Fruit fly (Drosophila melanogaster) ovary, adult (tissue): ENCODE results near the gene mRpL37.

Experiments used
- CG17801 ChIP-seq: fragments of 200-800 bp; optimal IDR thresholded peaks from 2 replicates; lab custom pipeline; 2019; ENCODE audit warnings: missing biosample characterization, mild to moderate bottlenecking, missing genetic modification characterization, moderate library complexity; ENCODE audit not compliant: partially characterized antibody

mRpL37 gene

dm6 chr3R:10784058-10784499, at the start of gene mRpL37, which contains the start of gene Rbp1:
TSS of gene mRpL37 (minus strand) at chr3R:10784092.
TSS of gene Rbp1 (plus strand) at chr3R:10784383.
- TF ChIP-seq CG17801 = peak; percentile 73

- TF ChIP-seq CG17801 = no peak
Measured at dm6 chr3R:10832526-10833165, 48.8 kb upstream of the mRpL37 start.

DNA sequence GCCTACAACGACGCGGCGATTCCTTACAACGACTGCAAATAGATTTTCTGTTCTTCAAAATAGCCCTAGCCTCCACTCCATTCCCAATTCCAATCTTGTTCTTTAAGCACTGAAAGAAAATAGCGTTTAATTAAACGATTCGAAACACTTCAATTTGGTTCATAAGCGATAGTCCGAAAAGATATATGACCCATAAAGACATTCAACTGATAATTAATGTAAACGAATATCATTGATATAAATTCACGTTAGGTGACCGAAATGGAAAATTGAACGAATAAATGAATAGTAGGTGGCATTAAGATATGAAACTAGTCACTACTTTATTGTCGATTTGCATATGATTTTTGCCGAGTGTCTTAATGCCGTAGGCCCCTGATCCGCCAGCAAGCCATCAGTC, 45.9 kb upstream of the mRpL37 start:
- no peak for TF ChIP-seq CG17801

dm6 chr3R:10828688-10829087, 44.8 kb upstream of the mRpL37 start:
- no peak for TF ChIP-seq CG17801

DNA sequence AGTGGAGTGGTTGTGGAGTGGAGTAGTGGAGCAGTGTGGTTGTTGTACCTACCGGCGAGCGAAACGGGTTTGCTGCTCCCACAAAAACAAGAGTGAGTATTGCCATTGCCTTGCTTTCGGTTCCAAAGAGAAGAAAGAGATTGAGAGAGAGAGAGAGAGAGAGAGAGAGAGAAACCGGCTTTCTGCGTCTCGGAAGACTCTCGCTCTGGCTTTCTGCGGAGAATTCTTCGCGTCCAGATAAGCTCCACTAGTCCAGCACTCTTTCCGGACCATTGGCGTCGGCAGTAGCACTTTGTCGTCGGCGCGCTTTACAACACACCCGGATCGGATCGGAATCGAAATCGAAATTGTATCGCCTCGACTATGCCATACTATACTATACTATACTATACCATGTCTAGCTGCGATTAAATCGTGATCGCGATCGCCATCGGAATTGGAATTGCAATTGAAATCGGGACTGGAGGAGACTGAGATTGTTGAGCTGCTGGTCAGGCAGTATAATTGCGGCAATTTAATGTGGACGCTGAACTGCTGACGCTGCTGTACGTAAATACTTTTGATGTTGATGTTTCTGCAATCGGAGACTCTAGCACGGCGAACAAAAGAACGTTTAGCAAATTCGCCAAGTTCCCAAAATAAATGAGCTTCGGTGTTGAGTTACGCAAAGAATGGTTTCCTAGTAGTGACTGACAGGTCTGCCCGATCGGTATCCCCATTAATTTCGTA, 43.1 kb upstream of the mRpL37 start, which contains the start of gene Cad86C:
Cad86C (plus strand) TSS at position 284 of the 729 bp plus-strand sequence.
- TF ChIP-seq CG17801 = peak; percentile 34

DNA sequence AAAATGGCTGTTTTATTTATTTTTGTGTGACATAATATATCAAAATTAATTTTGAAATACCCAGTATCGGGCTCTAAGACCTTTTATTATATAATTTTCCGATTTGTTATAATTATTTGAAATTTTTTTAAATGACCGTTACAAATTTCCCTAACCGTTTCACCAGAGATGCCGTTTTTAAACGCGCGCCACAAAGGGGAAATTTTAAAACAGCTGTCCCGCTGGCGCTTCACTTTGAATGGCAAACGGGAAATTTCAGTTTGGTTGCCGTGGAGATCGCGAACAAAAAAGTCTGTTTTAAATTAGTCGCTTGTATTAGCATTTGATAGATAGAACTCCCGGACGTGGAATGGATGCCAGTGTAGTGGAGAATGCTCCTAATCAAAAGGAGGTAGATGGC, 31.1 kb upstream of the mRpL37 start, which contains the start of the genes CG14693 and TTLL15:
CG14693 (minus strand) TSS at position 16 of the 400 bp plus-strand sequence.
TTLL15 (plus strand) TSS at position 257 of the 400 bp plus-strand sequence.
- no peak for TF ChIP-seq CG17801

DNA sequence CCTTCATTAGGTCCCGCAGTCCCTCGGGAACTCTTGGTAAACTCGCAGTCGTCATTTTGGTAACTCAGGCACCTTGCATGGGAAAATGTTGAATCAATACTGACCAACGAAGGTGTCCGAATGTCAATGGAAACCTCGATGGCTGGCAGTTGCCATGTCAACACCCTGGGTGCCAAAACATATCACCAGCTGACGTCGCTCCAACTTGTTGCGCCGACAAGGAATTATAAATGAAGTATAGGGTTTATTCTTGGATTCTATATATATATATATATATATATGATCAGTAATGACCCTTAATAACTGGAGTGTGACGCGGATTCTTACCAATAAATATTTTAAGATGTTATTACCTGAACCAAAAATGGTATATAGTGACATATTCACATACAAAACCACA, 20.0 kb upstream of the mRpL37 start, which contains the start of gene CG14692:
CG14692 (minus strand) TSS at position 101 of the 400 bp plus-strand sequence.
- TF ChIP-seq CG17801 = no peak

DNA sequence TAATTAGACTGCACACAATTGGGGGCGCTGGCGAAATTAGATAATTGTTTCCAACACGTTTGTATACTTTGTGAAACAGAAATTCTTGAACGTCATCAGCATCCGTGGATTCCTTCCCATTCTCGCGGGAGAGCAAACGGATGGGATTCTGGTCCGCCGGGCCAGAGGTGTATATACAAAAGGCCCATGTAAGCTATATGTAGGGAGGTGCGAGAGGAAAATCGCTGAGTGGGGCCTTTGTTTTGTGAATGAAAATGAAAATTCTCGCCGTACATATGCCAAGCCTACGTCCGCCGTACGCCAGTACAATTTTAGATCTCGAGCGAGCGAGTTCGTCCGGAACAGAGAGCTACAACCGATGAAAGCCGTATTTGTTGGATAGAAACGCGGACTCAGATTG, 8.7 kb upstream of the mRpL37 start, which contains the start of gene CG14687:
CG14687 (plus strand) TSS at position 301 of the 400 bp plus-strand sequence.
- no peak for TF ChIP-seq CG17801

DNA sequence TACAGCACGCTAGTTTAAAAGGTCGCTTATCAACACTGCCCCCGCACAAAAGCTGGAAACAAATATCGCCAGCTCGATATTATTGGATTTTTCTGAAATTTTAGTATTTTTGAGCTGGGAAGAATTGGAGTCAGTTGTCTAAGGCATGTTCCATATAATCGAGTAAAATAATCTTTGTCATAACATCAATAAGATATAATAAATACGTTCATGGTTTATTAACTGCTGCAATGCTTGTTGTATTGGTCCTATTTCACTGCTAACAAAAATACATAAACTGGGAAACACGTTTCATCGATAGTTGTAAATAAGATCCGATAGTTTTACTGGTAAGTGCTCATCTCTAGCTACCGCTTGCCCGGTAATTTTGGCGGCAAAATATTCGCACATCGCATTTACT, 4.3 kb upstream of the mRpL37 start, which contains the start of the genes Art1 and Mcm5:
Art1 (minus strand) TSS at position 41 of the 400 bp plus-strand sequence.
Mcm5 (plus strand) TSS at position 339 of the 400 bp plus-strand sequence.
- peak; percentile 54 for TF ChIP-seq CG17801

- no peak for TF ChIP-seq CG17801
Measured at dm6 chr3R:10782167-10782566, 1.7 kb downstream of the mRpL37 start, which contains the start of gene CG42633. TSS of gene CG42633 (minus strand) at chr3R:10782267.

DNA sequence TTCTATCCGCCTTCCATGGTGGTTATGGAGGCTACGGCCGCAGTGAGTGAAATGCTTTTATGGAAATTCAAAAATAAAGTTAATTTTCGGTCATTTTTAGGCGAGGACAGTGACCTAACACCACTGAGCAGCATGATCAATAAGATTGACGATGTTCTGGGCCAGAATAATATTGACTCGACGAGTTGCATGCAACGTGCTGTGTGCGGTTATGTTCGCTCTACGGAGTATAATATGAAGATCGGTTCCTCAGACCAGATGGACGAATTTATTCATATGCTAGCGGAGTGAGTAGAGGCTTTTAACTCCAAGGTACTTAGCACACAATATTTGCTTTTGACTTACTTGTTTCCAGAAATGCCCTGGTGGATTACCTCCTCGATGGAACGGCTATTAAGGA, 3.7 kb downstream of the mRpL37 start:
- no peak for TF ChIP-seq CG17801

DNA sequence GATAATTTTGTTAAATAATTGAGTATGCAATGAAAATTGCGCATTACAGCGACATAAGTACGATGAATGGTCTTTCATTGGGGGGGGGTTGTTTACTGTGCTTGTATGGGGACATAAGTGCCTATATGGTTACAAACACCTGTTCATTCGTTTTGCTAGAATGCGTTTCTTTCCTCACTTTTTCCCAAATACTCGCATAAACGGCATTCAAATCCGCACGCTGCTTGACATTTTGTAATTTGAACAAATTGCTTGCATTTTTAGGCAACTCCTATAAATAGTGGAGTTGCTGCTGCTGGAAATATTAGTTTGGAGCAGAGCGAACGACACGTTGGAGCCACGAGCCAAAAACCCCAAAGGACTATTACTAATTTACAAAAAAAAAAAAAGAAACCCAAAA, 4.6 kb downstream of the mRpL37 start, which contains the start of gene Desi:
Desi (plus strand) TSS at position 301 of the 400 bp plus-strand sequence.
- no peak for TF ChIP-seq CG17801

- TF ChIP-seq CG17801 = no peak
Measured at dm6 chr3R:10778151-10778550, 5.7 kb downstream of the mRpL37 start.

- TF ChIP-seq CG17801 = no peak
Measured at dm6 chr3R:10777274-10777673, 6.6 kb downstream of the mRpL37 start, which contains the start of the genes CG45076, CG45078 and fau. TSS of gene CG45076 (minus strand) at chr3R:10777374. TSS of gene CG45078 (minus strand) at chr3R:10777374. TSS of gene fau (minus strand) at chr3R:10777374.

DNA sequence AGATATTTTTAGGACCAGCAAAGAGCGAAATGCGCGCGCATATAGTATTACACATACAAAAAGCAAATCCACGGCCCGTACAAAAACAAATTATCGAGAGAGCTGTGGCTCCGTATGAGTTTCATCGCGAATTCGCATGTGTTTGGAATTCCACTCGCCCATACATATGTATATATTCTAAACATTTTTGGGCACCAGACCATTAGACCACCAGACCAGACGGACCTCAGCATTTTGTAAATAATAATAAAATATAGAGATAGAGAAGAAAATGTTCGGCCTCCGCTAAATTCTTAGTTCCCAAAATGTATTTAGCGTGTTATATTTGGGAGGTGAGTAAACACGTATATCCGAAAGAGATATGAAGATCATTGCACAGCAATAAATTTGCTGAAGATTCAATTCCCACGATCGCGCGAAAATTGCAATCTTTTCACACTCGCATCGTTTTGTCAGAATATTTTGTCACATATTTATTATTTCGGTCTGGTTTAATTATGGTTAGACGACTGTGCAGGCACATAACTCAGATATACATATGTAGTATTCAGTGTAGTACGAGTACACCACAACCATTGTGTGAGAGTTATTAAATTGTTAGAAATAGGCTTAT, 7.7 kb downstream of the mRpL37 start:
- TF ChIP-seq CG17801 = no peak

DNA sequence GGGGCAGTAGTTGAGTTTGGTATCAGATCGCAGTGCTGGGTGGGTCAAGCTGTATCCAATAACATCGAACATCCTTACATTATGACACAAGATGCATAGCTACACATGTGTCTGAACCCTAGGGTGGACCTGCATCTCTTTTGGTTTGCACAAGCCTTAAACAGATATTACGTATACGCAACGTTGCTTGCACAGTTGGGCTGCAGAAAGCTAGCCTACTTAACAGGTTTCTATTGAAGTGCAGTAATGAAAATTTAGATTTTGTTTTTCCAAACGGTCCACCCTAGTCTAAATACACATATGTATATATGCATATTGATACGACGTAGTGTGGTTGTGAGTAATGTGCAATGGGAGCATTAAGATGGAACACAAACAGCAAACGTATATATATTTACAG, 8.6 kb downstream of the mRpL37 start:
- no peak for TF ChIP-seq CG17801
